Fruit fly (Drosophila melanogaster) whole organism, embryonic: Measurements from ENCODE around the gene Naa80.
A peak's percentile ranks its signal among the peaks of the same experiment; 100 is the strongest.

ENCODE experiments used
- BEAF-32 ChIP-seq: fragments of 200-800 bp; sonication (Bioruptor generic); optimal IDR thresholded peaks from 3 replicates; lab custom pipeline; 2017; ENCODE audit warnings: missing biosample characterization, missing genetic modification characterization, mild to moderate bottlenecking, moderate library complexity, missing genetic modification reagents
- CG10147 ChIP-seq: fragments of 200-800 bp; sonication (Bioruptor generic); optimal IDR thresholded peaks from 2 replicates; lab custom pipeline; 2019; ENCODE audit warnings: missing biosample characterization, mild to moderate bottlenecking, missing genetic modification characterization, moderate library complexity
- CG1024 ChIP-seq: fragments of 200-800 bp; sonication (Bioruptor generic); IDR thresholded peaks from 2 replicates; pipeline ENCODE4 v1.3.6; 2022; ENCODE audit warnings: missing biosample characterization, missing genetic modification characterization
- CG11696 ChIP-seq: fragments of 200-800 bp; sonication (Bioruptor generic); IDR thresholded peaks from 2 replicates; pipeline ENCODE4 v1.3.6; 2022; ENCODE audit warnings: missing biosample characterization, missing genetic modification characterization
- CG14710 ChIP-seq: fragments of 200-800 bp; sonication (Bioruptor generic); optimal IDR thresholded peaks from 3 replicates; lab custom pipeline; 2019; ENCODE audit warnings: missing biosample characterization, mild to moderate bottlenecking, missing genetic modification characterization, moderate library complexity
- CG15073 ChIP-seq: fragments of 200-800 bp; sonication (Bioruptor generic); optimal IDR thresholded peaks from 2 replicates; lab custom pipeline; 2016; ENCODE audit warnings: missing biosample characterization, missing genetic modification characterization
- CG15514 ChIP-seq: fragments of 200-800 bp; sonication (Bioruptor generic); optimal IDR thresholded peaks from 3 replicates; lab custom pipeline; 2017; ENCODE audit warnings: missing biosample characterization, missing genetic modification characterization, mild to moderate bottlenecking, moderate library complexity, missing genetic modification reagents
- CG16813 ChIP-seq: fragments of 200-800 bp; sonication (Bioruptor generic); IDR thresholded peaks from 3 replicates; pipeline ENCODE4 v1.3.6; 2022; ENCODE audit warnings: missing biosample characterization, missing genetic modification characterization; ENCODE audit not compliant: partially characterized antibody
- CG18764 ChIP-seq: fragments of 200-800 bp; sonication (Bioruptor generic); optimal IDR thresholded peaks from 3 replicates; lab custom pipeline; 2016; ENCODE audit warnings: missing biosample characterization, missing genetic modification characterization
- CG2116 ChIP-seq: fragments of 200-800 bp; sonication (Bioruptor generic); optimal IDR thresholded peaks from 3 replicates; lab custom pipeline; 2018; ENCODE audit warnings: missing biosample characterization, mild to moderate bottlenecking, missing genetic modification characterization
- CG2129 ChIP-seq: fragments of 200-800 bp; sonication (Bioruptor generic); IDR thresholded peaks from 2 replicates; pipeline ENCODE4 v1.3.6; 2022; ENCODE audit warnings: missing biosample characterization, missing genetic modification characterization; ENCODE audit not compliant: partially characterized antibody
- CG3281 ChIP-seq: fragments of 200-800 bp; sonication (Bioruptor generic); optimal IDR thresholded peaks from 3 replicates; lab custom pipeline; 2017; ENCODE audit warnings: missing biosample characterization, mild to moderate bottlenecking, missing genetic modification characterization
- CG3847 ChIP-seq: fragments of 200-800 bp; sonication (Bioruptor generic); IDR thresholded peaks from 2 replicates; pipeline ENCODE4 v1.3.6; 2022; ENCODE audit warnings: missing biosample characterization, missing genetic modification characterization
- CG5245 ChIP-seq: fragments of 200-800 bp; sonication (Bioruptor generic); optimal IDR thresholded peaks from 3 replicates; lab custom pipeline; 2016; ENCODE audit warnings: missing biosample characterization, missing genetic modification characterization
- CG5953 ChIP-seq: fragments of 200-800 bp; sonication (Bioruptor generic); IDR thresholded peaks from 2 replicates; pipeline ENCODE4 v1.3.6; 2022; ENCODE audit warnings: missing biosample characterization, missing genetic modification characterization
- CG7745 ChIP-seq: fragments of 200-800 bp; sonication (Bioruptor generic); optimal IDR thresholded peaks from 2 replicates; lab custom pipeline; 2018; ENCODE audit warnings: missing biosample characterization, mild to moderate bottlenecking, missing genetic modification characterization, moderate library complexity
- Dfd ChIP-seq, 2 experiments: fragments of >200 bp; optimal IDR thresholded peaks; 2 replicates each; lab custom pipeline; 2017; ENCODE audit warnings: missing biosample characterization in 2 of 2, missing genetic modification characterization in 2 of 2
- Dip2 ChIP-seq: fragments of 200-800 bp; sonication (Bioruptor generic); IDR thresholded peaks from 2 replicates; pipeline ENCODE4 v1.3.6; 2022; ENCODE audit warnings: missing biosample characterization, missing genetic modification characterization
- Gsc ChIP-seq: fragments of 200-800 bp; sonication (Bioruptor generic); IDR thresholded peaks from 2 replicates; pipeline ENCODE4 v1.3.6; 2022; ENCODE audit warnings: missing biosample characterization, missing genetic modification characterization
- Jarid2 ChIP-seq: fragments of 200-800 bp; sonication (Bioruptor generic); optimal IDR thresholded peaks from 3 replicates; lab custom pipeline; 2017; ENCODE audit warnings: mild to moderate bottlenecking, missing biosample characterization, missing genetic modification reagents, missing genetic modification characterization
- MBD-R2 ChIP-seq: fragments of 200-800 bp; sonication (Bioruptor generic); IDR thresholded peaks from 2 replicates; pipeline ENCODE4 v1.3.6; 2022; ENCODE audit warnings: missing biosample characterization, missing genetic modification characterization
- MESR4 ChIP-seq: fragments of 200-800 bp; sonication (Bioruptor generic); optimal IDR thresholded peaks from 2 replicates; lab custom pipeline; 2018; ENCODE audit warnings: missing biosample characterization, mild to moderate bottlenecking, missing genetic modification characterization, moderate library complexity
- Ptx1 ChIP-seq: fragments of 200-800 bp; sonication (Bioruptor generic); IDR thresholded peaks from 2 replicates; pipeline ENCODE4 v1.3.6; 2022; ENCODE audit warnings: missing biosample characterization, missing genetic modification characterization
- Spps ChIP-seq: fragments of 200-800 bp; sonication (Bioruptor generic); optimal IDR thresholded peaks from 2 replicates; lab custom pipeline; 2018; ENCODE audit warnings: missing biosample characterization, mild to moderate bottlenecking, missing genetic modification characterization
- Sry-δ ChIP-seq: fragments of 200-800 bp; sonication (Bioruptor generic); optimal IDR thresholded peaks from 2 replicates; lab custom pipeline; 2016; ENCODE audit warnings: missing biosample characterization, missing genetic modification characterization
- ash1 ChIP-seq: fragments of 200-800 bp; sonication (Bioruptor generic); optimal IDR thresholded peaks from 2 replicates; lab custom pipeline; 2018; ENCODE audit warnings: missing biosample characterization, mild to moderate bottlenecking, missing genetic modification characterization
- az2 ChIP-seq: fragments of 200-800 bp; sonication (Bioruptor generic); optimal IDR thresholded peaks from 3 replicates; lab custom pipeline; 2016; ENCODE audit warnings: missing biosample characterization, missing genetic modification characterization
- cad ChIP-seq: fragments of >200 bp; optimal IDR thresholded peaks from 2 replicates; lab custom pipeline; 2017; ENCODE audit warnings: missing biosample characterization, missing genetic modification characterization
- ci ChIP-seq: fragments of 200-800 bp; sonication (Bioruptor generic); IDR thresholded peaks from 3 replicates; pipeline ENCODE4 v1.3.6; 2022; ENCODE audit warnings: missing biosample characterization, missing genetic modification characterization
- dimm ChIP-seq: fragments of 200-800 bp; sonication (Bioruptor generic); IDR thresholded peaks from 2 replicates; pipeline ENCODE4 v1.3.6; 2022; ENCODE audit warnings: missing biosample characterization, missing genetic modification characterization
- gcm2 ChIP-seq: fragments of 200-800 bp; sonication (Bioruptor generic); optimal IDR thresholded peaks from 2 replicates; lab custom pipeline; 2016; ENCODE audit warnings: missing biosample characterization, missing genetic modification characterization
- gfzf ChIP-seq: fragments of 200-800 bp; sonication (Bioruptor generic); optimal IDR thresholded peaks from 2 replicates; lab custom pipeline; 2016; ENCODE audit warnings: missing biosample characterization, mild to moderate bottlenecking, missing genetic modification characterization, moderate library complexity
- her ChIP-seq: fragments of 200-800 bp; sonication (Bioruptor generic); optimal IDR thresholded peaks from 2 replicates; lab custom pipeline; 2016; ENCODE audit warnings: missing biosample characterization, missing genetic modification characterization
- mirr ChIP-seq: fragments of 200-800 bp; sonication (Bioruptor generic); optimal IDR thresholded peaks from 3 replicates; lab custom pipeline; 2018; ENCODE audit warnings: missing biosample characterization, mild to moderate bottlenecking, missing genetic modification characterization
- nmo ChIP-seq: fragments of 200-800 bp; sonication (Bioruptor generic); optimal IDR thresholded peaks from 2 replicates; lab custom pipeline; 2018; ENCODE audit warnings: missing biosample characterization, mild to moderate bottlenecking, missing genetic modification characterization, moderate library complexity
- nom ChIP-seq: fragments of 200-800 bp; sonication (Bioruptor generic); optimal IDR thresholded peaks from 2 replicates; lab custom pipeline; 2017; ENCODE audit warnings: missing biosample characterization, missing genetic modification characterization, mild to moderate bottlenecking, moderate library complexity, missing genetic modification reagents
- onecut ChIP-seq: fragments of 200-800 bp; sonication (Bioruptor generic); IDR thresholded peaks from 2 replicates; pipeline ENCODE4 v1.3.6; 2022; ENCODE audit warnings: missing biosample characterization, missing genetic modification characterization
- pita ChIP-seq: fragments of 200-800 bp; sonication (Bioruptor generic); optimal IDR thresholded peaks from 2 replicates; lab custom pipeline; 2017; ENCODE audit warnings: missing biosample characterization, mild to moderate bottlenecking, missing genetic modification characterization
- pzg ChIP-seq: fragments of 200-800 bp; sonication (Bioruptor generic); optimal IDR thresholded peaks from 3 replicates; lab custom pipeline; 2018; ENCODE audit warnings: missing biosample characterization, mild to moderate bottlenecking, missing genetic modification characterization, moderate library complexity
- sd ChIP-seq: fragments of 200-800 bp; sonication (Bioruptor generic); optimal IDR thresholded peaks from 3 replicates; lab custom pipeline; 2018; ENCODE audit warnings: missing biosample characterization, mild to moderate bottlenecking, missing genetic modification characterization, moderate library complexity
- tap ChIP-seq: fragments of 200-800 bp; optimal IDR thresholded peaks from 3 replicates; lab custom pipeline; 2019; ENCODE audit warnings: missing biosample characterization, mild to moderate bottlenecking, missing genetic modification characterization, moderate library complexity
- tin ChIP-seq: fragments of 200-800 bp; sonication (Bioruptor generic); optimal IDR thresholded peaks from 3 replicates; lab custom pipeline; 2016; ENCODE audit warnings: missing biosample characterization, missing genetic modification characterization
- toy ChIP-seq: fragments of 200-800 bp; sonication (Bioruptor generic); IDR thresholded peaks from 2 replicates; pipeline ENCODE4 v1.3.6; 2022; ENCODE audit warnings: missing biosample characterization, missing genetic modification characterization
- zf30C ChIP-seq: fragments of 200-800 bp; sonication (Bioruptor generic); optimal IDR thresholded peaks from 3 replicates; lab custom pipeline; 2018; ENCODE audit warnings: missing biosample characterization, mild to moderate bottlenecking, missing genetic modification characterization

Naa80 gene

DNA sequence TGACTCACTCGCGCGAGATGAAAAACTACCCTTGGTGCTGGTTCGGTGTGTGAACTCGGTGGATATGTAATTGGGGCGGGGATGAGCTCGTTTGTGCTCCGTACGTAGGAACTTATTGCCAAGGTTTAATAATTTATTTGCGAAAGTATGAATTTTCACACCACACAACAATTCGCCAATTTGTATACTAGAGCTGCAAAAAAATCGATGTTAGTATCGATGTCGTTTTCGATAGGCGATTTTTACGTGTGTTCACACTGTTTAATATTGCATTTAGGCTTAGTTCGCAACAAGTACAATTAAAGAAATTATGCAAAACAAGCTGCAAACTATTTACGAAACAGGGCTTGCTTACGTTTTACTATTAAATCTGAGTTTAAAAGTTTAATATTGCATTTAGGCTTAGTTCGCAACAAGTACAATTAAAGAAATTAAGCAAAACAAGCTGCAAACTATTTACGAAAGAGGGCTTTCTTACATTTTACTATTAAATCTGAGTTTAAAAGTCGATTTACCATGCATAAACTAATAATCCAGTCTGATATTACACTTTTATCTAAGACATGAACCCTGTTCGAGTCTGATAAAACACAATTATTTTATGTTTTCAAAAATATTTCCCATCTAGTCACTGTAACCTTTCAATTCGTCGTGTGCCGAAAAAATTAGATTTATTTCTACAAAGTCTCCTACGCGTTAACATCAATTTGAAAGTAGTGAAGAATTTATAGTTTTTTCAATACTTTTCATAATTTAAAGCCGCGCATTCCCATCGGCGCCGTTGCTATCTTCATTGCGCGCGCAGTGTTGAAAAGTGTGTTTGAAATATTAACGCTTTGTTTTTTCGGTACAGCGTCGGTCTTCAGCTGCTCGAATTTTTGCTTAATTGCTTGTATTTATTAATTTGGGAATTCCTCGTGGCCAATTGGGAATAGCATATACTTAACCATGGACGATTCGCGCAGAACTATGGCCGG is 4.4 kb upstream of the Naa80 start, which contains the start of the genes Snap24 and CG8478 (continued):
- TF ChIP-seq Sry-δ (GFP tag; lab: Kevin White, UChicago) (peak; percentile 88), CG10147 (GFP tag; lab: Kevin White, UChicago) (no peak), CG1024 (GFP tag; lab: Robert Waterston, UW) (no peak), toy (GFP tag; lab: Robert Waterston, UW) (no peak), mirr (GFP tag; lab: Kevin White, UChicago) (no peak), nmo (GFP tag; lab: Kevin White, UChicago) (peak; percentile 37), cad (GFP tag; lab: Kevin White, UChicago) (no peak), nom (GFP tag; lab: Kevin White, UChicago) (no peak), her (GFP tag; lab: Kevin White, UChicago) (no peak), Jarid2 (GFP tag; lab: Kevin White, UChicago) (no peak), CG15514 (peak; percentile 23), pita (GFP tag; lab: Kevin White, UChicago) (peak; percentile 46), tap (no peak), CG5245 (GFP tag; lab: Kevin White, UChicago) (no peak), pzg (GFP tag; lab: Kevin White, UChicago) (peak; percentile 61), onecut (GFP tag; lab: Robert Waterston, UW) (peak; percentile 31; the same call in 1 of the 2 replicates), ci (no peak), CG11696 (no peak), CG14710 (tag; lab: Kevin White, UChicago) (peak; percentile 78), CG5953 (GFP tag; lab: Robert Waterston, UW) (no peak), MESR4 (GFP tag; lab: Kevin White, UChicago) (peak; percentile 86), sd (no peak), BEAF-32 (GFP tag; lab: Kevin White, UChicago) (peak; percentile 86), CG18764 (GFP tag; lab: Kevin White, UChicago) (no peak), MBD-R2 (peak; percentile 59), ash1 (GFP tag; lab: Kevin White, UChicago) (no peak), CG2116 (GFP tag; lab: Kevin White, UChicago) (peak; percentile 66), dimm (no peak), CG16813 (GFP tag; lab: Robert Waterston, UW) (peak; percentile 81), Spps (tag; lab: Kevin White, UChicago) (no peak), gcm2 (GFP tag; lab: Kevin White, UChicago) (no peak), Dfd (GFP tag; optimal IDR thresholded peaks at IDR 0.05; lab: Kevin White, UChicago) (no peak), CG2129 (GFP tag; lab: Robert Waterston, UW) (peak; percentile 57), CG3847 (GFP tag; lab: Robert Waterston, UW) (no peak), CG15073 (no peak), Dip2 (GFP tag; lab: Robert Waterston, UW) (no peak), CG7745 (tag; lab: Kevin White, UChicago) (no peak), zf30C (GFP tag; lab: Kevin White, UChicago) (no peak), gfzf (GFP tag; lab: Kevin White, UChicago) (peak; percentile 55), tin (GFP tag; lab: Kevin White, UChicago) (no peak), Ptx1 (GFP tag; lab: Robert Waterston, UW) (no peak), CG3281 (GFP tag; lab: Kevin White, UChicago) (no peak), Gsc (no peak), az2 (GFP tag; lab: Kevin White, UChicago) (no peak)
